Worm (Caenorhabditis elegans): ENCODE data around the gene F47B7.4.
A peak's percentile ranks its signal among the peaks of the same experiment; 100 is the strongest.

Gene F47B7.4

ce11 chrX:3802743-3803142 lies 36.3 kb upstream of the F47B7.4 start:
- peak; percentile 8 for TF ChIP-seq mec-3 (tag; optimal IDR thresholded peaks at IDR 0.05; ENCODE audit: borderline replicate concordance)
- TF ChIP-seq pqm-1 (tag; optimal IDR thresholded peaks at IDR 0.05): no peak
- peak; percentile 1 for TF ChIP-seq sdc-2 (tag; optimal IDR thresholded peaks at IDR 0.05)
- TF ChIP-seq ztf-16 (tag; optimal IDR thresholded peaks at IDR 0.05): no peak
- peak; percentile 28 for TF ChIP-seq ceh-34 (tag; optimal IDR thresholded peaks at IDR 0.05)
- TF ChIP-seq ref-2 (tag; optimal IDR thresholded peaks at IDR 0.05): peak; percentile 13
- TF ChIP-seq ceh-31 (tag; optimal IDR thresholded peaks at IDR 0.05): peak; percentile 21
- TF ChIP-seq nfya-1 (tag; optimal IDR thresholded peaks at IDR 0.05): peak; percentile 2
- peak; percentile 95 for TF ChIP-seq ceh-48 (tag; optimal IDR thresholded peaks at IDR 0.05)
- peak; percentile 53 for TF ChIP-seq unc-42 (tag; optimal IDR thresholded peaks at IDR 0.05)

DNA sequence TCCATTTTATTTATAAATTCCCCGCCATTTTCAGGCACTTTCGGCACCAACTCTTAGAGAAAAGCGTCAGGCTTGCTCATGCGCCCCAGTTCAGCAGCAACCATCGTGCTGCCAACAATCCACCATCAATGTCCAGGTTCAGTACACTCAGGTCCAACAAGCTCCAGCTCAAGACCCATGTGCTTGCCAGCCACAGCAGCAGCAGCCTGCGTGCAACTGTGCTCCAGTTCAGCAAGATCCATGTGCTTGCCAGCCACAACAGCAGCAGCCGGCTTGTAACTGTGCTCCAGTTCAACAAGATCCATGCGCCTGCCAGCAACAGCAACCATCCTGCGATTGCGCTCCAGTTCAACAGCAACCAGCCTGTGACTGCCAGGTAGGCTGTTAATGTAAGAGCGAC lies 31.8 kb upstream of the F47B7.4 start:
- TF ChIP-seq pros-1 (tag; optimal IDR thresholded peaks at IDR 0.05): no peak
- no peak for TF ChIP-seq hlh-15 (tag; optimal IDR thresholded peaks at IDR 0.05)
- TF ChIP-seq che-1 (tag; optimal IDR thresholded peaks at IDR 0.05): no peak
- TF ChIP-seq ceh-22 (tag; optimal IDR thresholded peaks at IDR 0.05): no peak
- no peak for TF ChIP-seq ceh-45 (GFP tag; IDR thresholded peaks at IDR 0.05)
- TF ChIP-seq T23F11.4 (GFP tag; optimal IDR thresholded peaks at IDR 0.05): no peak
- no peak for TF ChIP-seq ceh-24 (tag; optimal IDR thresholded peaks at IDR 0.05)
- TF ChIP-seq hlh-8 (tag; optimal IDR thresholded peaks at IDR 0.05): no peak
- no peak for TF ChIP-seq hlh-13 (GFP tag; optimal IDR thresholded peaks at IDR 0.05)
- TF ChIP-seq pqm-1 (tag; optimal IDR thresholded peaks at IDR 0.05): no peak
- no peak for TF ChIP-seq ceh-34 (tag; optimal IDR thresholded peaks at IDR 0.05)
- TF ChIP-seq tbx-2 (tag; optimal IDR thresholded peaks at IDR 0.05): no peak
- no peak for TF ChIP-seq ztf-16 (tag; optimal IDR thresholded peaks at IDR 0.05)
- TF ChIP-seq sdc-2 (tag; optimal IDR thresholded peaks at IDR 0.05): no peak
- no peak for TF ChIP-seq ceh-6 (GFP tag; optimal IDR thresholded peaks at IDR 0.05)

DNA sequence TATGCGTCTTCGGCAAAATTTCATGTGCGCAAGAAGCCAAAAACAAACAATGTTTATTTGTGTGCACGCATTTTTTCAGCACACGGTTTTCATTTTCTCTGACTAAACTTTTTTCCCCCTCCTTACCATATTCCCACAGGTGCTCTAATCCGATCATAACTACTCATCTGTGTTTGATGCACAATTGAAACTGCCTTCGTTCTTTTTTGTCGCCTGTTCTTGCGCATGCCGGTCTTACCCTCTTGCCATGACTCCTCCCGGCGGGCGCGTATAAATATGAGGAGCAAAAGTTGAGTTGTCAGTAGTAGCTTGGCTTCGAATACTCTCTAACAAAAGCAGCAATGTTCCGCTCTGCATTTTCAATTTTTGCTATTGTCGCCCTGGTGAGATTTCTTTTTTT lies 31.4 kb upstream of the F47B7.4 start, which contains the start of gene abu-10:
TSS of gene abu-10 (plus strand) at position 301 of the 400 bp plus-strand sequence.
- TF ChIP-seq pha-2 (tag; optimal IDR thresholded peaks at IDR 0.05) (no peak), K02D7.2 (tag; optimal IDR thresholded peaks at IDR 0.05) (no peak), syd-9 (tag; optimal IDR thresholded peaks at IDR 0.05) (no peak), ceh-14 (tag; optimal IDR thresholded peaks at IDR 0.05) (no peak), rnt-1 (tag; optimal IDR thresholded peaks at IDR 0.05) (no peak), hlh-8 (tag; optimal IDR thresholded peaks at IDR 0.05) (no peak), hlh-6 (tag; optimal IDR thresholded peaks at IDR 0.05) (no peak), tbx-2 (tag; optimal IDR thresholded peaks at IDR 0.05) (no peak), madf-2 (tag; optimal IDR thresholded peaks at IDR 0.05) (no peak), ets-4 (tag; optimal IDR thresholded peaks at IDR 0.05) (no peak), C38D4.7 (GFP tag; optimal IDR thresholded peaks at IDR 0.05) (no peak), ceh-34 (tag; optimal IDR thresholded peaks at IDR 0.05) (no peak), zip-5 (tag; optimal IDR thresholded peaks at IDR 0.05) (no peak), ref-2 (tag; optimal IDR thresholded peaks at IDR 0.05) (no peak), tbx-7 (tag; optimal IDR thresholded peaks at IDR 0.05) (no peak), pha-4 (tag; optimal IDR thresholded peaks at IDR 0.05) (no peak), ceh-19 (GFP tag; optimal IDR thresholded peaks at IDR 0.05) (no peak), hlh-13 (GFP tag; optimal IDR thresholded peaks at IDR 0.05) (no peak)

- TF ChIP-seq C08G9.2 (tag; optimal IDR thresholded peaks at IDR 0.05) (no peak), K09A11.1 (tag; optimal IDR thresholded peaks at IDR 0.05; ENCODE audit: insufficient read depth) (no peak), npax-4 (tag; optimal IDR thresholded peaks at IDR 0.05) (no peak), K02D7.2 (tag; optimal IDR thresholded peaks at IDR 0.05) (no peak), hlh-30 (tag; optimal IDR thresholded peaks at IDR 0.05; ENCODE audit: insufficient read depth) (no peak), elt-2 (tag; optimal IDR thresholded peaks at IDR 0.05) (no peak), hlh-15 (tag; optimal IDR thresholded peaks at IDR 0.05) (no peak), sox-2 (GFP tag; IDR thresholded peaks at IDR 0.05) (no peak), hlh-13 (GFP tag; optimal IDR thresholded peaks at IDR 0.05) (no peak), ets-4 (tag; optimal IDR thresholded peaks at IDR 0.05) (no peak), tbx-7 (tag; optimal IDR thresholded peaks at IDR 0.05) (no peak), dve-1 (tag; optimal IDR thresholded peaks at IDR 0.05) (no peak), fax-1 (tag; optimal IDR thresholded peaks at IDR 0.05) (no peak), pat-9 (tag; optimal IDR thresholded peaks at IDR 0.05) (no peak)
These were observed 29.2 kb upstream of the F47B7.4 start, which contains the start of gene F35A5.5 for ce11 chrX:3795642-3796041. Gene F35A5.5 (minus strand): TSS chrX:3795742.
